Worm (Caenorhabditis elegans) whole organism, midembryonic: ENCODE results near the gene cwc-15.

Experiments used
- T22C8.4 ChIP-seq: fragments of 200-800 bp; sonication (Bioruptor generic); IDR thresholded peaks from 2 replicates; pipeline ENCODE4 v1.3.6; 2022; ENCODE audit warnings: missing genetic modification characterization, missing compliant biosample characterization
- cog-1 ChIP-seq: sonication (generic microtip); optimal IDR thresholded peaks from 2 replicates; lab custom pipeline; 2016; ENCODE audit warnings: missing genetic modification characterization, missing compliant biosample characterization
- flt-1 ChIP-seq: fragments of 200-800 bp; sonication (Bioruptor generic); IDR thresholded peaks from 2 replicates; pipeline ENCODE4 v1.3.6; 2022; ENCODE audit warnings: missing genetic modification characterization, missing compliant biosample characterization
- med-1 ChIP-seq: sonication (generic microtip); optimal IDR thresholded peaks from 2 replicates; lab custom pipeline; 2017; ENCODE audit warnings: missing genetic modification characterization, mild to moderate bottlenecking, missing compliant biosample characterization, antibody characterized with exemption, missing genetic modification reagents; ENCODE audit not compliant: insufficient read depth
- tab-1 ChIP-seq: fragments of 200-800 bp; sonication (Bioruptor generic); IDR thresholded peaks from 2 replicates; pipeline ENCODE4 v1.3.6; 2022; ENCODE audit warnings: missing genetic modification characterization, missing compliant biosample characterization
- ztf-29 ChIP-seq: fragments of 200-800 bp; sonication (Bioruptor generic); IDR thresholded peaks from 2 replicates; pipeline ENCODE4 v1.3.6; 2022; ENCODE audit warnings: missing genetic modification reagents, missing genetic modification characterization, missing compliant biosample characterization

ce11 chrV:15978232-15978764 is 44.9 kb upstream of the cwc-15 start, which contains the start of gene oac-20:
- TF ChIP-seq T22C8.4 (GFP tag; lab: Robert Waterston, UW): no peak
- TF ChIP-seq tab-1: no peak
- no peak for TF ChIP-seq ztf-29 (GFP tag; lab: Robert Waterston, UW)
- no peak for TF ChIP-seq flt-1 (GFP tag; lab: Robert Waterston, UW)
- no peak for TF ChIP-seq med-1
- no peak for TF ChIP-seq cog-1
